Worm (Caenorhabditis elegans) whole organism, late embryonic: Measurements from ENCODE around the gene sir-2.1.

Experiments
- che-1 ChIP-seq: sonication (generic microtip); optimal IDR thresholded peaks from 2 replicates; lab custom pipeline; 2016; ENCODE audit warnings: mild to moderate bottlenecking, missing genetic modification characterization, missing compliant biosample characterization
- hlh-8 ChIP-seq: sonication (generic microtip); optimal IDR thresholded peaks from 2 replicates; lab custom pipeline; 2016; ENCODE audit warnings: missing genotype, missing genetic modification characterization, missing compliant biosample characterization
- madf-2 ChIP-seq: sonication (generic microtip); optimal IDR thresholded peaks from 2 replicates; lab custom pipeline; 2017; ENCODE audit warnings: missing genetic modification characterization, missing compliant biosample characterization
- nhr-11 ChIP-seq: fragments of 150-350 bp; optimal IDR thresholded peaks from 2 replicates; lab custom pipeline; 2014; ENCODE audit warnings: missing biosample characterization, missing genetic modification characterization
- ref-2 ChIP-seq: sonication (generic microtip); optimal IDR thresholded peaks from 2 replicates; lab custom pipeline; 2016; ENCODE audit warnings: missing genetic modification characterization, missing compliant biosample characterization

DNA sequence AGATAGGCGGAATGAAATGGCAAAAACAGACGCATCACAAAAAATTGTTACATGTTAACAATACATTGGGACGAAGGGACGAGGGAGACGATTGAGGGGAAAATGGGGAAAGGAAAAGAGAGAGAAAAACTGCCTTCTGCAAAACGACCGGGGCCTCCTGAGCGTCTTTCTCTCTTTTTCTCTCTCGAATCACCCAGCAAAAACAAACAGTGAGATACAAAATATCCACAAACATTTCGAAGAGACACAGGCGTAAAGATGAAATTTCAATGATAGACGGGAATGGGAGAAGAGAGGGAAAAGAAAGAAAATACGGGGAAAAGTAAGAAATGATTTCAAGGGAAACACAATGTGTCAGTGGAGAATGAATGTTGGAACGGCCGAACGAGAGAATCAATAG, 20.0 kb downstream of the sir-2.1 start:
- no peak for TF ChIP-seq che-1
- no peak for TF ChIP-seq hlh-8 (tag; lab: Kevin White, UChicago)
- TF ChIP-seq nhr-11 (tag; lab: Kevin White, UChicago), result no peak
- TF ChIP-seq madf-2 (tag; lab: Kevin White, UChicago), result no peak
- no peak for TF ChIP-seq ref-2 (tag; lab: Kevin White, UChicago)
